Fruit fly (Drosophila melanogaster) whole organism, embryonic: Measurements from ENCODE around the gene mRF1.

ENCODE experiments used
- Bdp1 ChIP-seq: fragments of 200-800 bp; sonication (Bioruptor generic); optimal IDR thresholded peaks from 3 replicates; lab custom pipeline; 2016; ENCODE audit warnings: missing biosample characterization, missing genetic modification characterization
- Blimp-1 ChIP-seq: fragments of 200-800 bp; sonication (Bioruptor generic); optimal IDR thresholded peaks from 3 replicates; lab custom pipeline; 2018; ENCODE audit warnings: missing biosample characterization, missing genetic modification characterization, mild to moderate bottlenecking, moderate library complexity, missing genetic modification reagents
- Bteb2 ChIP-seq: fragments of 200-800 bp; sonication (Bioruptor generic); optimal IDR thresholded peaks from 2 replicates; lab custom pipeline; 2016; ENCODE audit warnings: missing biosample characterization, missing genetic modification characterization
- CG10431 ChIP-seq: fragments of 200-800 bp; sonication (Bioruptor generic); optimal IDR thresholded peaks from 3 replicates; lab custom pipeline; 2018; ENCODE audit warnings: missing biosample characterization, mild to moderate bottlenecking, missing genetic modification characterization
- CG10462 ChIP-seq: fragments of 200-800 bp; sonication (Bioruptor generic); optimal IDR thresholded peaks from 2 replicates; lab custom pipeline; 2016; ENCODE audit warnings: missing biosample characterization, missing genetic modification characterization
- CG11695 ChIP-seq: fragments of 200-800 bp; sonication (Bioruptor generic); IDR thresholded peaks from 3 replicates; pipeline ENCODE4 v1.3.6; 2022; ENCODE audit warnings: missing biosample characterization, missing genetic modification characterization
- CG12659 ChIP-seq: fragments of 200-800 bp; sonication (Bioruptor generic); optimal IDR thresholded peaks from 3 replicates; lab custom pipeline; 2017; ENCODE audit warnings: mild to moderate bottlenecking, missing biosample characterization, missing genetic modification reagents, missing genetic modification characterization
- CG1529 ChIP-seq: fragments of 200-800 bp; sonication (Bioruptor generic); optimal IDR thresholded peaks from 3 replicates; lab custom pipeline; 2018; ENCODE audit warnings: missing biosample characterization, missing genetic modification characterization
- CG16779 ChIP-seq: fragments of 200-800 bp; sonication (Bioruptor generic); IDR thresholded peaks from 2 replicates; pipeline ENCODE4 v1.3.6; 2022; ENCODE audit warnings: missing biosample characterization, missing genetic modification characterization
- CG16813 ChIP-seq: fragments of 200-800 bp; sonication (Bioruptor generic); IDR thresholded peaks from 3 replicates; pipeline ENCODE4 v1.3.6; 2022; ENCODE audit warnings: missing biosample characterization, missing genetic modification characterization; ENCODE audit not compliant: partially characterized antibody
- CG2678 ChIP-seq: fragments of 200-800 bp; sonication (Bioruptor generic); optimal IDR thresholded peaks from 3 replicates; lab custom pipeline; 2019; ENCODE audit warnings: missing biosample characterization, mild to moderate bottlenecking, missing genetic modification characterization, moderate library complexity
- CG3065 ChIP-seq: fragments of 200-800 bp; sonication (Bioruptor generic); optimal IDR thresholded peaks from 2 replicates; lab custom pipeline; 2016; ENCODE audit warnings: missing biosample characterization, missing genetic modification characterization
- CG31224 ChIP-seq: fragments of 200-800 bp; sonication (Bioruptor generic); IDR thresholded peaks from 2 replicates; pipeline ENCODE4 v1.3.6; 2022; ENCODE audit warnings: missing biosample characterization, missing genetic modification characterization
- CG32772 ChIP-seq: fragments of 200-800 bp; sonication (Bioruptor generic); IDR thresholded peaks from 2 replicates; pipeline ENCODE4 v1.3.6; 2022; ENCODE audit warnings: missing biosample characterization, missing genetic modification characterization
- CG33213 ChIP-seq: fragments of 200-800 bp; sonication (Bioruptor generic); optimal IDR thresholded peaks from 3 replicates; lab custom pipeline; 2016; ENCODE audit warnings: missing biosample characterization, missing genetic modification characterization
- CG6654 ChIP-seq: fragments of 200-800 bp; sonication (Bioruptor generic); optimal IDR thresholded peaks from 2 replicates; lab custom pipeline; 2017; ENCODE audit warnings: missing biosample characterization, mild to moderate bottlenecking, missing genetic modification characterization
- CG7271 ChIP-seq: fragments of 200-800 bp; sonication (Bioruptor generic); optimal IDR thresholded peaks from 2 replicates; lab custom pipeline; 2018; ENCODE audit warnings: missing biosample characterization, mild to moderate bottlenecking, missing genetic modification characterization, moderate library complexity
- CG7963 ChIP-seq: fragments of 200-800 bp; sonication (Bioruptor generic); IDR thresholded peaks from 3 replicates; pipeline ENCODE4 v1.3.6; 2022; ENCODE audit warnings: missing biosample characterization, missing genetic modification characterization; ENCODE audit not compliant: partially characterized antibody
- CG8281 ChIP-seq: fragments of 200-800 bp; sonication (Bioruptor generic); optimal IDR thresholded peaks from 2 replicates; lab custom pipeline; 2018; ENCODE audit warnings: missing biosample characterization, mild to moderate bottlenecking, missing genetic modification characterization, moderate library complexity
- CG9727 ChIP-seq: fragments of 200-800 bp; sonication (Bioruptor generic); optimal IDR thresholded peaks from 3 replicates; lab custom pipeline; 2017; ENCODE audit warnings: missing biosample characterization, mild to moderate bottlenecking, missing genetic modification characterization
- CHES-1-like ChIP-seq: fragments of 200-800 bp; sonication (Bioruptor generic); optimal IDR thresholded peaks from 2 replicates; lab custom pipeline; 2016; ENCODE audit warnings: missing biosample characterization, missing genetic modification characterization
- CTCF ChIP-seq: fragments of 200-800 bp; sonication (Bioruptor generic); optimal IDR thresholded peaks from 2 replicates; lab custom pipeline; 2017; ENCODE audit warnings: missing biosample characterization, mild to moderate bottlenecking, missing genetic modification characterization, moderate library complexity
- CoRest ChIP-seq: fragments of 200-800 bp; sonication (Bioruptor generic); optimal IDR thresholded peaks from 3 replicates; lab custom pipeline; 2018; ENCODE audit warnings: missing biosample characterization, mild to moderate bottlenecking, missing genetic modification characterization, moderate library complexity
- Dp ChIP-seq: fragments of 200-800 bp; sonication (Bioruptor generic); optimal IDR thresholded peaks from 2 replicates; lab custom pipeline; 2018; ENCODE audit warnings: missing biosample characterization, mild to moderate bottlenecking, missing genetic modification characterization, moderate library complexity
- HLH4C ChIP-seq: fragments of 200-800 bp; sonication (Bioruptor generic); IDR thresholded peaks from 3 replicates; pipeline ENCODE4 v1.3.6; 2022; ENCODE audit warnings: missing biosample characterization, missing genetic modification characterization; ENCODE audit not compliant: partially characterized antibody
- Hr3 ChIP-seq: fragments of 200-800 bp; sonication (Bioruptor generic); optimal IDR thresholded peaks from 3 replicates; lab custom pipeline; 2016; ENCODE audit warnings: missing biosample characterization, missing genetic modification characterization
- NfI ChIP-seq: fragments of 200-800 bp; sonication (Bioruptor generic); optimal IDR thresholded peaks from 3 replicates; lab custom pipeline; 2018; ENCODE audit warnings: missing biosample characterization, mild to moderate bottlenecking, missing genetic modification characterization, moderate library complexity
- Opbp ChIP-seq: fragments of 200-800 bp; sonication (Bioruptor generic); IDR thresholded peaks from 3 replicates; pipeline ENCODE4 v1.3.6; 2022; ENCODE audit warnings: missing biosample characterization, missing genetic modification characterization; ENCODE audit not compliant: partially characterized antibody
- Spps ChIP-seq: fragments of 200-800 bp; sonication (Bioruptor generic); optimal IDR thresholded peaks from 2 replicates; lab custom pipeline; 2018; ENCODE audit warnings: missing biosample characterization, mild to moderate bottlenecking, missing genetic modification characterization
- Vsx1 ChIP-seq: fragments of 200-800 bp; sonication (Bioruptor generic); optimal IDR thresholded peaks from 2 replicates; lab custom pipeline; 2017; ENCODE audit warnings: missing biosample characterization, mild to moderate bottlenecking, missing genetic modification characterization, missing genetic modification reagents
- ab ChIP-seq: fragments of 200-800 bp; sonication (Bioruptor generic); optimal IDR thresholded peaks from 2 replicates; lab custom pipeline; 2016; ENCODE audit warnings: missing biosample characterization, missing genetic modification characterization
- amos ChIP-seq: fragments of 200-800 bp; sonication (Bioruptor generic); IDR thresholded peaks from 2 replicates; pipeline ENCODE4 v1.3.6; 2022; ENCODE audit warnings: missing biosample characterization, missing genetic modification characterization; ENCODE audit not compliant: partially characterized antibody
- cas ChIP-seq: fragments of 200-800 bp; sonication (Bioruptor generic); IDR thresholded peaks from 2 replicates; pipeline ENCODE4 v1.3.6; 2022; ENCODE audit warnings: missing biosample characterization, missing genetic modification characterization
- chif ChIP-seq, 2 experiments: fragments of 200-800 bp; sonication (Bioruptor generic); optimal IDR thresholded peaks; 3 replicates each; lab custom pipeline; 2016; ENCODE audit warnings: missing biosample characterization in 2 of 2, missing genetic modification characterization in 2 of 2
- crc ChIP-seq: fragments of 200-800 bp; sonication (Bioruptor generic); optimal IDR thresholded peaks from 2 replicates; lab custom pipeline; 2016; ENCODE audit warnings: missing biosample characterization, missing genetic modification characterization
- dm ChIP-seq: fragments of 200-800 bp; sonication (Bioruptor generic); optimal IDR thresholded peaks from 3 replicates; lab custom pipeline; 2016; ENCODE audit warnings: missing biosample characterization, missing genetic modification characterization
- emc ChIP-seq: fragments of 200-800 bp; sonication (Bioruptor generic); optimal IDR thresholded peaks from 2 replicates; lab custom pipeline; 2016; ENCODE audit warnings: missing biosample characterization, missing genetic modification characterization
- en ChIP-seq: fragments of 200-800 bp; sonication (Bioruptor generic); optimal IDR thresholded peaks from 2 replicates; lab custom pipeline; 2016; ENCODE audit warnings: missing biosample characterization, missing genetic modification characterization
- gem ChIP-seq: fragments of 200-800 bp; sonication (Bioruptor generic); optimal IDR thresholded peaks from 2 replicates; lab custom pipeline; 2019; ENCODE audit warnings: missing biosample characterization, mild to moderate bottlenecking, missing genetic modification characterization, moderate library complexity
- ham ChIP-seq: fragments of 200-800 bp; sonication (Bioruptor generic); IDR thresholded peaks from 2 replicates; pipeline ENCODE4 v1.3.6; 2022; ENCODE audit warnings: missing biosample characterization, missing genetic modification characterization
- klu ChIP-seq: fragments of 200-800 bp; sonication (Bioruptor generic); IDR thresholded peaks from 2 replicates; pipeline ENCODE4 v1.3.6; 2022; ENCODE audit warnings: missing biosample characterization, missing genetic modification characterization
- lola ChIP-seq, 3 experiments: fragments of >200 bp in 2 of 3; fragments of 200-800 bp in 1 of 3; sonication (Bioruptor generic) in 1 of 3; optimal IDR thresholded peaks; 2 replicates each; lab custom pipeline; 2017 to 2019; ENCODE audit warnings: missing biosample characterization in 3 of 3, missing genetic modification characterization in 3 of 3, mild to moderate bottlenecking in 1 of 3, moderate library complexity in 1 of 3
- pb ChIP-seq: fragments of 200-800 bp; sonication (Bioruptor generic); optimal IDR thresholded peaks from 3 replicates; lab custom pipeline; 2016; ENCODE audit warnings: missing biosample characterization, missing genetic modification characterization
- pnt ChIP-seq: fragments of 200-800 bp; sonication (Bioruptor generic); optimal IDR thresholded peaks from 3 replicates; lab custom pipeline; 2016; ENCODE audit warnings: missing biosample characterization, missing genetic modification characterization
- pum ChIP-seq: fragments of 200-800 bp; sonication (Bioruptor generic); optimal IDR thresholded peaks from 2 replicates; lab custom pipeline; 2016; ENCODE audit warnings: missing biosample characterization, missing genetic modification characterization
- run ChIP-seq: fragments of 200-800 bp; sonication (Bioruptor generic); optimal IDR thresholded peaks from 3 replicates; lab custom pipeline; 2018; ENCODE audit warnings: missing biosample characterization, mild to moderate bottlenecking, missing genetic modification characterization
- ssp ChIP-seq: fragments of 200-800 bp; sonication (Bioruptor generic); IDR thresholded peaks from 2 replicates; pipeline ENCODE4 v1.3.6; 2022; ENCODE audit warnings: missing biosample characterization, missing genetic modification characterization
- stwl ChIP-seq: fragments of 200-800 bp; sonication (Bioruptor generic); optimal IDR thresholded peaks from 3 replicates; lab custom pipeline; 2018; ENCODE audit warnings: missing biosample characterization, mild to moderate bottlenecking, missing genetic modification characterization, moderate library complexity
- trh ChIP-seq: fragments of 200-800 bp; sonication (Bioruptor generic); optimal IDR thresholded peaks from 2 replicates; lab custom pipeline; 2016; ENCODE audit warnings: missing biosample characterization, missing genetic modification characterization
- vfl ChIP-seq: fragments of 200-800 bp; sonication (Bioruptor generic); optimal IDR thresholded peaks from 2 replicates; lab custom pipeline; 2016; ENCODE audit warnings: missing biosample characterization, missing genetic modification characterization

Gene mRF1

DNA sequence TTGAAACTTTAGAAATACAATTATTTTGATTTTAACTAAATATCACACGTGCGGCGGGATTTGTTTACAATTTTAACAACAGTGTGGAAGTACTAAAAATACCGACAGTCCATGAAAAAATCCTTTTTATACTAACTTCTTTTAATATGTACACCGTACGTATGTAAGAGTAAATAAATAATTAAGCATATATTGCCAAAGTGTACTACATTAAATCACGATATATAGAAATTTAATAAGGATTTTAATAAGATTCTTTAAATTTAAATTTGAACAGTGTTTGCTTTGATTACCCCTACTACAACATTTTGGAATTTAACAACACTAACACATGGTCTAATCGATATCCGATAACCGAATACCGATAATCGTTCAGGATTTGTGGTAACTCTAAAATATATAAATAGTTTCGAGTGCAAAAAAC, 2.5 kb downstream of the mRF1 start, which contains the start of the genes Ski6 and CG16812 (continued):
- TF ChIP-seq vfl (GFP tag; lab: Kevin White, UChicago) (peak; percentile 10), run (tag; lab: Kevin White, UChicago) (peak; percentile 45), CG6654 (GFP tag; lab: Kevin White, UChicago) (no peak), CG7963 (GFP tag; lab: Robert Waterston, UW) (0 out of 3 replicates have a peak, but pooled peaks have one; percentile 18), CG7271 (tag; lab: Kevin White, UChicago) (peak; percentile 49), CG33213 (GFP tag; lab: Kevin White, UChicago) (peak; percentile 33), CG16813 (peak; percentile 63; the same call in 2 of the 3 replicates), ham (GFP tag; lab: Robert Waterston, UW) (no peak), Vsx1 (no peak), CG1529 (no peak), CG9727 (GFP tag; lab: Kevin White, UChicago) (peak; percentile 63), NfI (GFP tag; lab: Kevin White, UChicago) (peak; percentile 58), HLH4C (GFP tag; lab: Robert Waterston, UW) (peak; percentile 42; the same call in 1 of the 3 replicates), CHES-1-like (GFP tag; lab: Kevin White, UChicago) (peak; percentile 16), CTCF (no peak), CG8281 (tag; lab: Kevin White, UChicago) (no peak), Bdp1 (no peak), pnt (GFP tag; lab: Kevin White, UChicago) (peak; percentile 15), CG2678 (tag; lab: Kevin White, UChicago) (no peak), dm (GFP tag; lab: Kevin White, UChicago) (peak; percentile 43), Hr3 (GFP tag; lab: Kevin White, UChicago) (peak; percentile 71), lola (GFP tag; optimal IDR thresholded peaks at IDR 0.05; lab: Kevin White, UChicago) (peak in 1 of 3 experiments; percentile 71), CG32772 (GFP tag; lab: Robert Waterston, UW) (peak; percentile 56), en (peak; percentile 3), CG10462 (GFP tag; lab: Kevin White, UChicago) (peak; percentile 40), amos (GFP tag; lab: Robert Waterston, UW) (peak; percentile 16; the same call in 1 of the 2 replicates), Spps (peak; percentile 59), pum (GFP tag; lab: Kevin White, UChicago) (peak; percentile 33), CG10431 (GFP tag; lab: Kevin White, UChicago) (peak; percentile 40), gem (tag; lab: Kevin White, UChicago) (peak; percentile 89), crc (GFP tag; lab: Kevin White, UChicago) (no peak), klu (peak; percentile 8; the same call in 1 of the 2 replicates), CG11695 (GFP tag; lab: Robert Waterston, UW) (peak; percentile 48; the same call in 1 of the 3 replicates), Opbp (GFP tag; lab: Robert Waterston, UW) (peak; percentile 57; the same call in 2 of the 3 replicates), emc (no peak), CG3065 (GFP tag; lab: Kevin White, UChicago) (peak; percentile 10), Dp (GFP tag; lab: Kevin White, UChicago) (peak; percentile 57), stwl (tag; lab: Kevin White, UChicago) (peak; percentile 79), Bteb2 (peak; percentile 52), pb (no peak), ssp (GFP tag; lab: Robert Waterston, UW) (peak; percentile 50; the same call in 1 of the 2 replicates), trh (GFP tag; lab: Kevin White, UChicago) (peak; percentile 36), CG12659 (GFP tag; lab: Kevin White, UChicago) (peak; percentile 82), ab (GFP tag; lab: Kevin White, UChicago) (no peak), cas (GFP tag; lab: Robert Waterston, UW) (peak; percentile 73), CG31224 (GFP tag; lab: Robert Waterston, UW) (0 out of 2 replicates have a peak, but pooled peaks have one; percentile 10), CG16779 (GFP tag; lab: Robert Waterston, UW) (peak; percentile 23; the same call in 1 of the 2 replicates), CoRest (peak; percentile 81), chif (GFP tag; optimal IDR thresholded peaks at IDR 0.05; lab: Kevin White, UChicago) (peak in 1 of 2 experiments; percentile 15), Blimp-1 (no peak)
